Worm (Caenorhabditis elegans): ENCODE measurements around the gene C16C8.26.

The C16C8.26 gene

ce11 chrII:3482231-3482630 lies 24.1 kb upstream of the C16C8.26 start, which contains the start of gene smu-2 (continued):
- no peak for TF ChIP-seq egl-27 (tag; optimal IDR thresholded peaks at IDR 0.05)
- no peak for TF ChIP-seq jun-1 (tag; optimal IDR thresholded peaks at IDR 0.05)
- no peak for TF ChIP-seq lin-14 (GFP tag; optimal IDR thresholded peaks at IDR 0.05)

- TF ChIP-seq nhr-85 (tag) (no peak), lin-14 (GFP tag; optimal IDR thresholded peaks at IDR 0.05) (no peak), nhr-47 (tag; optimal IDR thresholded peaks at IDR 0.05) (no peak), irx-1 (tag; optimal IDR thresholded peaks at IDR 0.05) (no peak), unc-86 (tag; optimal IDR thresholded peaks at IDR 0.05) (no peak), ces-1 (GFP tag; optimal IDR thresholded peaks at IDR 0.05) (no peak), Y116A8C.19 (tag; optimal IDR thresholded peaks at IDR 0.05; ENCODE audit: borderline replicate concordance) (no peak), aha-1 (tag; optimal IDR thresholded peaks at IDR 0.05) (no peak), aly-2 (tag; optimal IDR thresholded peaks at IDR 0.05) (no peak), mef-2 (tag; optimal IDR thresholded peaks at IDR 0.05) (no peak)
Observed at ce11 chrII:3481584-3481983, 23.5 kb upstream of the C16C8.26 start, which contains the start of gene Y49F6B.8. TSS of gene Y49F6B.8 (minus strand) at chrII:3481684.

ce11 chrII:3477171-3477570 lies 19.1 kb upstream of the C16C8.26 start, which contains the start of gene fbxb-104:
TSS of gene fbxb-104 (minus strand) at chrII:3477271.
- TF ChIP-seq lsy-2 (tag; optimal IDR thresholded peaks at IDR 0.05) = no peak
- no peak for TF ChIP-seq nhr-84 (tag; optimal IDR thresholded peaks at IDR 0.05)
- TF ChIP-seq unc-86 (tag; optimal IDR thresholded peaks at IDR 0.05) = no peak

- no peak for TF ChIP-seq nhr-20 (tag; optimal IDR thresholded peaks at IDR 0.05)
- no peak for TF ChIP-seq mef-2 (tag; optimal IDR thresholded peaks at IDR 0.05)
Observed at ce11 chrII:3476536-3476935, 18.4 kb upstream of the C16C8.26 start.

ce11 chrII:3473744-3474143 lies 15.6 kb upstream of the C16C8.26 start, which contains the start of gene sdz-32:
TSS of gene sdz-32 (plus strand) at chrII:3474044.
- TF ChIP-seq ceh-82 (tag; optimal IDR thresholded peaks at IDR 0.05) (no peak), nhr-12 (tag; optimal IDR thresholded peaks at IDR 0.05) (no peak), unc-62 (GFP tag; optimal IDR thresholded peaks at IDR 0.05) (no peak), skn-1 (tag; optimal IDR thresholded peaks at IDR 0.05) (no peak), unc-130 (tag; optimal IDR thresholded peaks at IDR 0.05) (no peak), egl-13 (tag; optimal IDR thresholded peaks at IDR 0.05) (no peak), hlh-4 (tag; optimal IDR thresholded peaks at IDR 0.05) (no peak), nhr-85 (tag) (no peak), nhr-77 (tag; optimal IDR thresholded peaks at IDR 0.05) (no peak), zip-4 (GFP tag; optimal IDR thresholded peaks at IDR 0.05) (no peak), lin-14 (GFP tag; optimal IDR thresholded peaks at IDR 0.05) (no peak), aha-1 (tag; optimal IDR thresholded peaks at IDR 0.05) (no peak), efl-1 (optimal IDR thresholded peaks at IDR 0.05) (no peak), efl-1 (GFP tag; optimal IDR thresholded peaks at IDR 0.05 in 1 of 2) (no peak), nhr-76 (tag; optimal IDR thresholded peaks at IDR 0.05) (no peak), ceh-88 (GFP tag; IDR thresholded peaks at IDR 0.05) (no peak), ceh-90 (tag; optimal IDR thresholded peaks at IDR 0.05) (no peak), ceh-63 (GFP tag; optimal IDR thresholded peaks at IDR 0.05) (no peak)

- TF ChIP-seq isw-1 (GFP tag; IDR thresholded peaks at IDR 0.05) (no peak), rnt-1 (tag; optimal IDR thresholded peaks at IDR 0.05) (no peak), aly-2 (tag; optimal IDR thresholded peaks at IDR 0.05) (no peak), efl-3 (GFP tag; optimal IDR thresholded peaks at IDR 0.05) (no peak), nhr-85 (tag) (no peak), skn-1 (tag; optimal IDR thresholded peaks at IDR 0.05) (no peak), ces-1 (GFP tag; optimal IDR thresholded peaks at IDR 0.05) (no peak), pag-3 (tag; optimal IDR thresholded peaks at IDR 0.05; ENCODE audit: borderline replicate concordance, insufficient read depth) (no peak), sptf-1 (tag; optimal IDR thresholded peaks at IDR 0.05) (no peak), C16A3.4 (tag; optimal IDR thresholded peaks at IDR 0.05) (no peak), unc-86 (tag; optimal IDR thresholded peaks at IDR 0.05) (no peak), pax-3 (tag; optimal IDR thresholded peaks at IDR 0.05) (no peak), zag-1 (tag; optimal IDR thresholded peaks at IDR 0.05) (no peak)
Observed at ce11 chrII:3472817-3473216, 14.7 kb upstream of the C16C8.26 start, which contains the start of gene Y49F6B.6. TSS of gene Y49F6B.6 (plus strand) at chrII:3473117.

Measured in whole organism, L1 larva.